Fruit fly (Drosophila melanogaster) whole organism, larva: Measurements from ENCODE around the gene Lipt2.

ENCODE experiments used
- noc ChIP-seq: fragments of 200-800 bp; sonication (Bioruptor generic); optimal IDR thresholded peaks from 3 replicates; lab custom pipeline; 2019; ENCODE audit warnings: missing biosample characterization, mild to moderate bottlenecking, missing genetic modification characterization, moderate library complexity

The Lipt2 gene

dm6 chr3R:4457625-4458024 is 20.5 kb upstream of the Lipt2 start:
- TF ChIP-seq noc (tag; lab: Kevin White, UChicago): no peak

- no peak for TF ChIP-seq noc (tag; lab: Kevin White, UChicago)
Observed at dm6 chr3R:4453213-4453956, 16.3 kb upstream of the Lipt2 start.

- no peak for TF ChIP-seq noc (tag; lab: Kevin White, UChicago)
Observed at dm6 chr3R:4452345-4453044, 15.4 kb upstream of the Lipt2 start.

dm6 chr3R:4450721-4451120 is 13.6 kb upstream of the Lipt2 start:
- TF ChIP-seq noc (tag; lab: Kevin White, UChicago): no peak

dm6 chr3R:4449256-4449655 is 12.1 kb upstream of the Lipt2 start:
- TF ChIP-seq noc (tag; lab: Kevin White, UChicago): no peak

dm6 chr3R:4446455-4447224 is 9.5 kb upstream of the Lipt2 start:
- TF ChIP-seq noc (tag; lab: Kevin White, UChicago): no peak

dm6 chr3R:4445083-4445482 is 8.0 kb upstream of the Lipt2 start:
- no peak for TF ChIP-seq noc (tag; lab: Kevin White, UChicago)

- TF ChIP-seq noc (tag; lab: Kevin White, UChicago): no peak
Observed at dm6 chr3R:4437817-4438216, 688 bp upstream of the Lipt2 start.

dm6 chr3R:4433441-4434077 is 3.6 kb downstream of the Lipt2 start, which contains the start of the genes eIF3a and CG1074:
eIF3a (minus strand) TSS chr3R:4433895.
CG1074 (plus strand) TSS chr3R:4433965.
- TF ChIP-seq noc (tag; lab: Kevin White, UChicago): peak; percentile 64

dm6 chr3R:4428585-4429464 is 8.3 kb downstream of the Lipt2 start, which contains the start of gene srl:
srl (minus strand) TSS chr3R:4429335.
- TF ChIP-seq noc (tag; lab: Kevin White, UChicago): no peak

- no peak for TF ChIP-seq noc (tag; lab: Kevin White, UChicago)
Observed at dm6 chr3R:4426730-4427129, 10.4 kb downstream of the Lipt2 start, which contains the start of gene CG31525. CG31525 (plus strand) TSS chr3R:4427030.

dm6 chr3R:4419482-4419881 is 17.6 kb downstream of the Lipt2 start, which contains the start of gene CG32944:
CG32944 (minus strand) TSS chr3R:4419578.
- TF ChIP-seq noc (tag; lab: Kevin White, UChicago): no peak

- no peak for TF ChIP-seq noc (tag; lab: Kevin White, UChicago)
Observed at dm6 chr3R:4416138-4416537, 21.0 kb downstream of the Lipt2 start, which contains the start of gene CG31528. CG31528 (plus strand) TSS chr3R:4416438.

- TF ChIP-seq noc (tag; lab: Kevin White, UChicago): no peak
Observed at dm6 chr3R:4407325-4407724, 29.8 kb downstream of the Lipt2 start.
